Worm (Caenorhabditis elegans) whole organism, early embryonic: ENCODE data around the gene sftd-3.

ENCODE experiments used
- aly-1 ChIP-seq: sonication (generic microtip); optimal IDR thresholded peaks from 2 replicates; lab custom pipeline; 2016; ENCODE audit warnings: missing genetic modification characterization, missing compliant biosample characterization
- ama-1 ChIP-seq: fragments of 150-350 bp; optimal IDR thresholded peaks from 2 replicates; lab custom pipeline; 2014
- ets-7 ChIP-seq: sonication (generic microtip); optimal IDR thresholded peaks from 2 replicates; lab custom pipeline; 2016; ENCODE audit warnings: missing genotype, missing genetic modification characterization, missing compliant biosample characterization
- flt-1 ChIP-seq: fragments of 200-800 bp; sonication (Bioruptor generic); IDR thresholded peaks from 2 replicates; pipeline ENCODE4 v1.3.6; 2022; ENCODE audit warnings: missing genetic modification characterization, missing compliant biosample characterization
- hmbx-1 ChIP-seq: sonication (generic microtip); optimal IDR thresholded peaks from 2 replicates; lab custom pipeline; 2016; ENCODE audit warnings: mild to moderate bottlenecking, missing genetic modification characterization, missing compliant biosample characterization
- hmg-4 ChIP-seq: fragments of 200-800 bp; sonication (Bioruptor generic); optimal IDR thresholded peaks from 2 replicates; lab custom pipeline; 2018; ENCODE audit warnings: mild to moderate bottlenecking, missing genetic modification characterization, missing compliant biosample characterization
- hnd-1 ChIP-seq: sonication (generic microtip); optimal IDR thresholded peaks from 2 replicates; lab custom pipeline; 2016; ENCODE audit warnings: missing genetic modification characterization, missing compliant biosample characterization
- pes-1 ChIP-seq: fragments of 200-800 bp; sonication (Bioruptor generic); IDR thresholded peaks from 2 replicates; pipeline ENCODE4 v1.3.6; 2022; ENCODE audit warnings: missing genetic modification reagents, missing genetic modification characterization, missing compliant biosample characterization
- tbx-11 ChIP-seq: fragments of 200-800 bp; sonication (Bioruptor generic); IDR thresholded peaks from 2 replicates; pipeline ENCODE4 v1.3.6; 2022; ENCODE audit warnings: missing genetic modification characterization, missing compliant biosample characterization
- tra-4 ChIP-seq: sonication (generic microtip); optimal IDR thresholded peaks from 2 replicates; lab custom pipeline; 2017; ENCODE audit warnings: missing genetic modification characterization, missing compliant biosample characterization

DNA sequence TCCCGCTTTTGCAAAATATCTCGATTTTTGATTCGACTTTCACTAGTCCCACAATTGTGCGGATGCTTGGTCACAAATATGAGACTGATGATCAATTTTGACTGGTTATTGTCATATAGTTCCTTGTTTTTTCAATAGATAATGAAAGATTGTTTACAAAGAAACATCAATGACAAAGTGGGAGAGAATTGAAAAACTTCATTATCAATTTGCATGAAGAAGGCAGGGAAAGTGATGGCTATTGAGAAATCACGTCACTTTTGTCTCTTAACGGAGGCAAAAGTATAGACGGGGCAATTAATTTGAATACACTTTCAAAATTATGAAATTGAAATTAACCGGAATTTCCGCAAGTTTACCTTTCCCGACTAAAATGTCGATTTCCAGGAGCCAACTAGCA, 40.8 kb downstream of the sftd-3 start:
- no peak for TF ChIP-seq hnd-1
- no peak for TF ChIP-seq tbx-11
- no peak for TF ChIP-seq hmg-4 (GFP tag; lab: Kevin White, UChicago)
- no peak for TF ChIP-seq ama-1
- TF ChIP-seq flt-1 (GFP tag; lab: Robert Waterston, UW) = no peak
- TF ChIP-seq tra-4 (tag; lab: Kevin White, UChicago) = no peak
- TF ChIP-seq pes-1 (GFP tag; lab: Robert Waterston, UW) = no peak
- TF ChIP-seq hmbx-1 (tag; lab: Kevin White, UChicago) = no peak
- no peak for TF ChIP-seq aly-1 (tag; lab: Kevin White, UChicago)
- no peak for TF ChIP-seq ets-7
